Worm (Caenorhabditis elegans): ENCODE data around the gene T01D1.4.

DNA sequence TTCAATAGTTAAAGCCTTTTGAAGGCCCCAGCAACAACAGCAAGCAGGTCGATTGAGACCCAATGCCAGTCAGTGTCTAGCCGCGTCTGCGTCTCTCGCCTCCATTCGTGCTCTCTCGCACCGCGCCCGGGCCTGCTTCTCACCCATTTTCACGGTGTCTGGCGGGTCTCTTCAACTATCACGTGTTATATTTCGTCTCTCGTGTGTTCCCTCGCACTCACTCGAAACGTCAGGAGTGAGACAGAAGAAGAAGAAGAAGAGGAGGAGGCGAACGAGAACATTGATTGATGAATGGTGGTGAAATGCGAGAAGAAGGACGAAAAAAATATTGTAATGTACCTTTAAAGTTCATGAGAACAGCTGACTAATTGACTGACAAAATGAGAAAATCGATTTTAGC lies 42.3 kb upstream of the T01D1.4 start:
- TF ChIP-seq dao-5 (tag; optimal IDR thresholded peaks at IDR 0.05), result no peak
- TF ChIP-seq him-1 (tag; optimal IDR thresholded peaks at IDR 0.05), result no peak
